Fruit fly (Drosophila melanogaster) whole organism, adult: ENCODE measurements around the gene gcm2.

Experiments used
- CG11617 ChIP-seq: fragments of 200-800 bp; sonication (Bioruptor generic); optimal IDR thresholded peaks from 2 replicates; lab custom pipeline; 2017; ENCODE audit warnings: mild to moderate bottlenecking, missing biosample characterization, missing genetic modification reagents, missing genetic modification characterization
- CG12768 ChIP-seq: fragments of 200-800 bp; sonication (Bioruptor generic); optimal IDR thresholded peaks from 2 replicates; lab custom pipeline; 2017; ENCODE audit warnings: missing biosample characterization, missing genetic modification characterization, mild to moderate bottlenecking, moderate library complexity, missing genetic modification reagents
- CG14711 ChIP-seq: fragments of 200-800 bp; sonication (Bioruptor generic); optimal IDR thresholded peaks from 2 replicates; lab custom pipeline; 2018; ENCODE audit warnings: missing biosample characterization, mild to moderate bottlenecking, missing genetic modification characterization, moderate library complexity
- CG1620 ChIP-seq: fragments of 200-800 bp; sonication (Bioruptor generic); optimal IDR thresholded peaks from 2 replicates; lab custom pipeline; 2016; ENCODE audit warnings: missing biosample characterization, missing genetic modification characterization
- CG33017 ChIP-seq: fragments of 200-800 bp; sonication (Bioruptor generic); optimal IDR thresholded peaks from 2 replicates; lab custom pipeline; 2018; ENCODE audit warnings: missing biosample characterization, mild to moderate bottlenecking, missing genetic modification characterization, moderate library complexity
- CG5204 ChIP-seq: fragments of 200-800 bp; sonication (Bioruptor generic); optimal IDR thresholded peaks from 2 replicates; lab custom pipeline; 2016; ENCODE audit warnings: missing biosample characterization, missing genetic modification characterization
- CG7045 ChIP-seq: fragments of 200-800 bp; sonication (Bioruptor generic); optimal IDR thresholded peaks from 2 replicates; lab custom pipeline; 2017; ENCODE audit warnings: missing biosample characterization, mild to moderate bottlenecking, missing genetic modification characterization
- CG7101 ChIP-seq: fragments of 200-800 bp; sonication (Bioruptor generic); optimal IDR thresholded peaks from 2 replicates; lab custom pipeline; 2018; ENCODE audit warnings: missing biosample characterization, mild to moderate bottlenecking, missing genetic modification characterization, moderate library complexity
- Clk ChIP-seq: fragments of 200-800 bp; sonication (Bioruptor generic); optimal IDR thresholded peaks from 2 replicates; lab custom pipeline; 2017; ENCODE audit warnings: missing biosample characterization, missing genetic modification characterization
- Crg-1 ChIP-seq: fragments of 200-800 bp; sonication (Bioruptor generic); optimal IDR thresholded peaks from 2 replicates; lab custom pipeline; 2016; ENCODE audit warnings: missing biosample characterization, missing genetic modification characterization
- Hr96 ChIP-seq: fragments of 200-800 bp; sonication (Bioruptor generic); optimal IDR thresholded peaks from 2 replicates; lab custom pipeline; 2016; ENCODE audit warnings: missing biosample characterization, missing genetic modification characterization
- Mnt ChIP-seq: fragments of 200-800 bp; sonication (Bioruptor generic); optimal IDR thresholded peaks from 2 replicates; lab custom pipeline; 2016; ENCODE audit warnings: missing biosample characterization, mild to moderate bottlenecking, missing genetic modification characterization
- bab1 ChIP-seq: fragments of 200-800 bp; sonication (Bioruptor generic); optimal IDR thresholded peaks from 3 replicates; lab custom pipeline; 2019; ENCODE audit warnings: missing biosample characterization, mild to moderate bottlenecking, missing genetic modification characterization, moderate library complexity
- cic ChIP-seq: fragments of 200-800 bp; sonication (Bioruptor generic); optimal IDR thresholded peaks from 2 replicates; lab custom pipeline; 2017; ENCODE audit warnings: missing biosample characterization, mild to moderate bottlenecking, missing genetic modification characterization, moderate library complexity
- cnc ChIP-seq, 2 experiments: fragments of >200 bp; optimal IDR thresholded peaks; 2 replicates each; lab custom pipeline; 2017
- kay ChIP-seq: fragments of 200-800 bp; sonication (Bioruptor generic); peaks from one replicate; lab custom pipeline; 2016; ENCODE audit warnings: missing biosample characterization, missing genetic modification characterization, borderline replicate concordance
- ovo ChIP-seq: fragments of 200-800 bp; sonication (Bioruptor generic); optimal IDR thresholded peaks from 2 replicates; lab custom pipeline; 2016; ENCODE audit warnings: missing biosample characterization, missing genetic modification characterization
- pad ChIP-seq: fragments of 200-800 bp; sonication (Bioruptor generic); optimal IDR thresholded peaks from 3 replicates; lab custom pipeline; 2017; ENCODE audit warnings: missing biosample characterization, missing genetic modification characterization, mild to moderate bottlenecking, moderate library complexity, missing genetic modification reagents
- tj ChIP-seq: fragments of 200-800 bp; sonication (Bioruptor generic); optimal IDR thresholded peaks from 3 replicates; lab custom pipeline; 2017; ENCODE audit warnings: missing biosample characterization, mild to moderate bottlenecking, missing genetic modification characterization, moderate library complexity
- toe ChIP-seq: fragments of 200-800 bp; sonication (Bioruptor generic); optimal IDR thresholded peaks from 2 replicates; lab custom pipeline; 2016; ENCODE audit warnings: missing biosample characterization, missing genetic modification characterization

Gene gcm2

dm6 chr2L:9579538-9579937 is 28.8 kb upstream of the gcm2 start, which contains the start of gene CG31709:
TSS of gene CG31709 (minus strand) at chr2L:9579638.
- TF ChIP-seq Mnt (no peak), CG7101 (tag; lab: Kevin White, UChicago) (no peak), bab1 (no peak)

dm6 chr2L:9581582-9581981 is 26.8 kb upstream of the gcm2 start, which contains the start of gene gcm:
TSS of gene gcm (minus strand) at chr2L:9581745.
- no peak for TF ChIP-seq CG7045 (GFP tag; lab: Kevin White, UChicago)
- no peak for TF ChIP-seq ovo (GFP tag; lab: Kevin White, UChicago)
- no peak for TF ChIP-seq CG33017 (tag; lab: Kevin White, UChicago)
- TF ChIP-seq CG14711, result no peak
- no peak for TF ChIP-seq CG5204 (GFP tag; lab: Kevin White, UChicago)
- no peak for TF ChIP-seq cnc (optimal IDR thresholded peaks at IDR 0.05; lab: Kevin White, UChicago)
- no peak for TF ChIP-seq bab1
- no peak for TF ChIP-seq kay (GFP tag; lab: Kevin White, UChicago)
- no peak for TF ChIP-seq CG11617 (GFP tag; lab: Kevin White, UChicago)

- TF ChIP-seq CG33017 (tag; lab: Kevin White, UChicago), result no peak
- no peak for TF ChIP-seq CG11617 (GFP tag; lab: Kevin White, UChicago)
- no peak for TF ChIP-seq CG12768
- TF ChIP-seq CG14711, result no peak
- no peak for TF ChIP-seq cic
- TF ChIP-seq ovo (GFP tag; lab: Kevin White, UChicago), result no peak
- no peak for TF ChIP-seq CG7045 (GFP tag; lab: Kevin White, UChicago)
- no peak for TF ChIP-seq Clk (GFP tag; lab: Kevin White, UChicago)
- TF ChIP-seq CG7101 (tag; lab: Kevin White, UChicago), result no peak
- TF ChIP-seq tj (GFP tag; lab: Kevin White, UChicago), result no peak
- no peak for TF ChIP-seq pad (GFP tag; lab: Kevin White, UChicago)
These were observed 24.2 kb upstream of the gcm2 start for dm6 chr2L:9584098-9584703.

dm6 chr2L:9585942-9586341 is 22.4 kb upstream of the gcm2 start:
- TF ChIP-seq ovo (GFP tag; lab: Kevin White, UChicago) (no peak), toe (no peak), CG14711 (no peak), Clk (GFP tag; lab: Kevin White, UChicago) (no peak), Hr96 (no peak), pad (GFP tag; lab: Kevin White, UChicago) (no peak), tj (GFP tag; lab: Kevin White, UChicago) (no peak), CG11617 (GFP tag; lab: Kevin White, UChicago) (no peak), Mnt (no peak), CG1620 (GFP tag; lab: Kevin White, UChicago) (no peak), Crg-1 (GFP tag; lab: Kevin White, UChicago) (no peak), CG7101 (tag; lab: Kevin White, UChicago) (no peak), bab1 (no peak), CG12768 (no peak), cnc (optimal IDR thresholded peaks at IDR 0.05; lab: Kevin White, UChicago) (no peak), CG5204 (GFP tag; lab: Kevin White, UChicago) (no peak), kay (GFP tag; lab: Kevin White, UChicago) (no peak), CG7045 (GFP tag; lab: Kevin White, UChicago) (no peak)

dm6 chr2L:9589176-9589575 is 19.2 kb upstream of the gcm2 start, which contains the start of gene CG3841:
TSS of gene CG3841 (plus strand) at chr2L:9589476.
- TF ChIP-seq Hr96, result no peak
- no peak for TF ChIP-seq CG1620 (GFP tag; lab: Kevin White, UChicago)
- TF ChIP-seq cic, result no peak
- no peak for TF ChIP-seq CG12768
- no peak for TF ChIP-seq Mnt
- TF ChIP-seq Clk (GFP tag; lab: Kevin White, UChicago), result no peak
- no peak for TF ChIP-seq bab1
- TF ChIP-seq Crg-1 (GFP tag; lab: Kevin White, UChicago), result no peak
- TF ChIP-seq CG7101 (tag; lab: Kevin White, UChicago), result no peak

- no peak for TF ChIP-seq CG7101 (tag; lab: Kevin White, UChicago)
- TF ChIP-seq Clk (GFP tag; lab: Kevin White, UChicago), result no peak
- no peak for TF ChIP-seq kay (GFP tag; lab: Kevin White, UChicago)
- TF ChIP-seq CG1620 (GFP tag; lab: Kevin White, UChicago), result no peak
- TF ChIP-seq cnc (optimal IDR thresholded peaks at IDR 0.05; lab: Kevin White, UChicago), result no peak
- no peak for TF ChIP-seq CG33017 (tag; lab: Kevin White, UChicago)
- TF ChIP-seq CG5204 (GFP tag; lab: Kevin White, UChicago), result no peak
- TF ChIP-seq tj (GFP tag; lab: Kevin White, UChicago), result no peak
- no peak for TF ChIP-seq CG14711
These were observed 17.2 kb upstream of the gcm2 start for dm6 chr2L:9591146-9591545.

- TF ChIP-seq CG7045 (GFP tag; lab: Kevin White, UChicago), result no peak
- no peak for TF ChIP-seq toe
- no peak for TF ChIP-seq ovo (GFP tag; lab: Kevin White, UChicago)
- no peak for TF ChIP-seq cnc (optimal IDR thresholded peaks at IDR 0.05; lab: Kevin White, UChicago)
- no peak for TF ChIP-seq Mnt
- TF ChIP-seq CG11617 (GFP tag; lab: Kevin White, UChicago), result no peak
- no peak for TF ChIP-seq kay (GFP tag; lab: Kevin White, UChicago)
- TF ChIP-seq CG1620 (GFP tag; lab: Kevin White, UChicago), result no peak
- no peak for TF ChIP-seq CG33017 (tag; lab: Kevin White, UChicago)
- no peak for TF ChIP-seq tj (GFP tag; lab: Kevin White, UChicago)
- TF ChIP-seq Crg-1 (GFP tag; lab: Kevin White, UChicago), result no peak
These were observed 13.6 kb upstream of the gcm2 start for dm6 chr2L:9594625-9595300.
